Fruit fly (Drosophila melanogaster) Kc167 (cell line): Measurements from ENCODE around the gene CG13601.

Source experiments
- Sin3A ChIP-seq: fragments of >200 bp; optimal IDR thresholded peaks from 2 replicates; lab custom pipeline; 2018; ENCODE audit warnings: missing external identifiers
- h ChIP-seq: fragments of >200 bp; optimal IDR thresholded peaks from 3 replicates; lab custom pipeline; 2018; ENCODE audit warnings: missing external identifiers
- insv ChIP-seq: fragments of >200 bp; optimal IDR thresholded peaks from 3 replicates; lab custom pipeline; 2018; ENCODE audit warnings: missing external identifiers
- psq ChIP-seq: fragments of >200 bp; optimal IDR thresholded peaks from 2 replicates; lab custom pipeline; 2017; ENCODE audit warnings: missing external identifiers
- ttk ChIP-seq: sonication (Bioruptor generic); optimal IDR thresholded peaks from 2 replicates; lab custom pipeline; 2017; ENCODE audit warnings: missing external identifiers

DNA sequence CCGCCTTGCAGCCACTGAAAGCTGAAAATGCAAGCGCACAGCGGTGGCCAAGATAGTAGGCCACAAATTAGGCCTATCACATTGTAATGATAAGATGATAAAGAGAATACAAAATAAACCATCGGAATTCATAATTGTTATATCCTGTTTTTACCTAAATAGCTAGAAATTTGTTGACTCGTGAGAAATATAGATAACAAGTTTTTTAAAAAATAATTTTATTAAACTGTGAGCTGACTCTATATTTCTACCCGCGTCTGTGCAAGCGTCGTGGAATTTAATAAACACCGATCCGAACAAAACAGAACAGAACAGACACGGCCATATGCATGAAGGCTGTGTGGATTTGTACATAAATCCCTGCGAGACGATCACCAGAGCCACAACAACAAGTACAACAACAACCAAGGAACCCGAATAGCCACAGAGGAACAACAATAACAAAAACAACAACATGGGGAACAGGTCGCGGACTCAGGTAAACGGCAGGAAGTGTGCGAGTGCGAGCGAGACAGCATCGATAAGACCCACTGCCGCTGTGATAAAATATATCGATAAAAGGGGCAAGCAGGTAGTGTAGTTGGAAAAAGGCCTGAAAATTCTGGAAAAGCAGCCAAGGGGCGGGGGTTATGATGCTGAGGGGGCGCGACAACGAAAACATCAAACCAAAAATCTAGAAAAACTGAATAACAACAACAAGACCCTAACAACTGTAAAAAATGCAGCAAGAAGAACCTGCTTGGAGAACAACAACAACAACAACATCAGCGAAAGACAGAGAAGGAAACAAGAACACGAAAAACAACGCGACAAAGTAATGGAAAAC is 41.0 kb downstream of the CG13601 start:
- TF ChIP-seq psq (lab: Kevin White, UChicago) = no peak
- TF ChIP-seq insv (lab: Kevin White, UChicago) = no peak
- no peak for TF ChIP-seq ttk (lab: Kevin White, UChicago)
- TF ChIP-seq Sin3A (lab: Kevin White, UChicago) = no peak
- TF ChIP-seq h = no peak
